Fruit fly (Drosophila melanogaster) whole organism, embryonic: ENCODE data around the gene Baldspot.
A peak's percentile ranks its signal among the peaks of the same experiment; 100 is the strongest.

Experiments
- Asciz ChIP-seq: fragments of 200-800 bp; sonication (Bioruptor generic); optimal IDR thresholded peaks from 2 replicates; lab custom pipeline; 2017; ENCODE audit warnings: missing biosample characterization, mild to moderate bottlenecking, missing genetic modification characterization, missing genetic modification reagents
- B-H1 ChIP-seq: fragments of 200-800 bp; sonication (Bioruptor generic); IDR thresholded peaks from 3 replicates; pipeline ENCODE4 v1.3.6; 2022; ENCODE audit warnings: missing biosample characterization, missing genetic modification characterization
- BEAF-32 ChIP-seq: fragments of 200-800 bp; sonication (Bioruptor generic); optimal IDR thresholded peaks from 3 replicates; lab custom pipeline; 2017; ENCODE audit warnings: missing biosample characterization, missing genetic modification characterization, mild to moderate bottlenecking, moderate library complexity, missing genetic modification reagents
- CG10543 ChIP-seq: fragments of 200-800 bp; sonication (Bioruptor generic); optimal IDR thresholded peaks from 3 replicates; lab custom pipeline; 2017; ENCODE audit warnings: missing biosample characterization, mild to moderate bottlenecking, missing genetic modification characterization, moderate library complexity
- CG10565 ChIP-seq: fragments of 200-800 bp; sonication (Bioruptor generic); optimal IDR thresholded peaks from 3 replicates; lab custom pipeline; 2016; ENCODE audit warnings: missing biosample characterization, mild to moderate bottlenecking, missing genetic modification characterization
- CG11456 ChIP-seq: fragments of 200-800 bp; sonication (Bioruptor generic); IDR thresholded peaks from 3 replicates; pipeline ENCODE4 v1.3.6; 2022; ENCODE audit warnings: missing biosample characterization, missing genetic modification characterization
- CG11504 ChIP-seq: fragments of 200-800 bp; sonication (Bioruptor generic); optimal IDR thresholded peaks from 3 replicates; lab custom pipeline; 2019; ENCODE audit warnings: missing biosample characterization, mild to moderate bottlenecking, missing genetic modification characterization, moderate library complexity
- CG12391 ChIP-seq: fragments of 200-800 bp; sonication (Bioruptor generic); optimal IDR thresholded peaks from 3 replicates; lab custom pipeline; 2018; ENCODE audit warnings: missing biosample characterization, mild to moderate bottlenecking, missing genetic modification characterization, moderate library complexity
- CG13123 ChIP-seq: fragments of 200-800 bp; sonication (Bioruptor generic); optimal IDR thresholded peaks from 2 replicates; lab custom pipeline; 2016; ENCODE audit warnings: missing biosample characterization, missing genetic modification characterization
- CG14710 ChIP-seq: fragments of 200-800 bp; sonication (Bioruptor generic); optimal IDR thresholded peaks from 3 replicates; lab custom pipeline; 2019; ENCODE audit warnings: missing biosample characterization, mild to moderate bottlenecking, missing genetic modification characterization, moderate library complexity
- CG1792 ChIP-seq: fragments of 200-800 bp; sonication (Bioruptor generic); optimal IDR thresholded peaks from 2 replicates; lab custom pipeline; 2016; ENCODE audit warnings: missing biosample characterization, missing genetic modification characterization
- CG1832 ChIP-seq: fragments of 200-800 bp; sonication (Bioruptor generic); optimal IDR thresholded peaks from 2 replicates; lab custom pipeline; 2017; ENCODE audit warnings: missing biosample characterization, mild to moderate bottlenecking, missing genetic modification characterization, inconsistent platforms
- CG18619 ChIP-seq: fragments of 200-800 bp; sonication (Bioruptor generic); optimal IDR thresholded peaks from 3 replicates; lab custom pipeline; 2017; ENCODE audit warnings: missing biosample characterization, mild to moderate bottlenecking, missing genetic modification characterization
- CG2712 ChIP-seq: fragments of 200-800 bp; optimal IDR thresholded peaks from 3 replicates; lab custom pipeline; 2019; ENCODE audit warnings: missing biosample characterization, mild to moderate bottlenecking, missing genetic modification characterization, moderate library complexity
- CG30020 ChIP-seq: fragments of 200-800 bp; optimal IDR thresholded peaks from 2 replicates; lab custom pipeline; 2019; ENCODE audit warnings: missing biosample characterization, mild to moderate bottlenecking, missing genetic modification characterization, moderate library complexity
- CG3838 ChIP-seq: fragments of 200-800 bp; sonication (Bioruptor generic); optimal IDR thresholded peaks from 3 replicates; lab custom pipeline; 2016; ENCODE audit warnings: missing biosample characterization, missing genetic modification characterization
- CG4282 ChIP-seq: fragments of 200-800 bp; sonication (Bioruptor generic); optimal IDR thresholded peaks from 2 replicates; lab custom pipeline; 2016; ENCODE audit warnings: missing biosample characterization, missing genetic modification characterization
- CG4360 ChIP-seq: fragments of 200-800 bp; sonication (Bioruptor generic); IDR thresholded peaks from 2 replicates; pipeline ENCODE4 v1.3.6; 2022; ENCODE audit warnings: missing biosample characterization, missing genetic modification characterization
- CG4617 ChIP-seq: fragments of 200-800 bp; sonication (Bioruptor generic); optimal IDR thresholded peaks from 3 replicates; lab custom pipeline; 2016; ENCODE audit warnings: missing biosample characterization, missing genetic modification characterization, borderline replicate concordance
- CG9797 ChIP-seq: fragments of 200-800 bp; sonication (Bioruptor generic); optimal IDR thresholded peaks from 3 replicates; lab custom pipeline; 2018; ENCODE audit warnings: missing biosample characterization, mild to moderate bottlenecking, missing genetic modification characterization
- CoRest ChIP-seq: fragments of 200-800 bp; sonication (Bioruptor generic); optimal IDR thresholded peaks from 3 replicates; lab custom pipeline; 2018; ENCODE audit warnings: missing biosample characterization, mild to moderate bottlenecking, missing genetic modification characterization, moderate library complexity
- CrebB ChIP-seq: fragments of 200-800 bp; sonication (Bioruptor generic); optimal IDR thresholded peaks from 3 replicates; lab custom pipeline; 2018; ENCODE audit warnings: missing biosample characterization, mild to moderate bottlenecking, missing genetic modification characterization
- Dfd ChIP-seq, 2 experiments: fragments of >200 bp; optimal IDR thresholded peaks; 2 replicates each; lab custom pipeline; 2017; ENCODE audit warnings: missing biosample characterization in 2 of 2, missing genetic modification characterization in 2 of 2
- E2f2 ChIP-seq: fragments of 200-800 bp; sonication (Bioruptor generic); IDR thresholded peaks from 2 replicates; pipeline ENCODE4 v1.3.6; 2022; ENCODE audit warnings: missing biosample characterization, missing genetic modification characterization
- Eip74EF ChIP-seq, 2 experiments: fragments of 200-800 bp in 1 of 2; fragments of >200 bp in 1 of 2; sonication (Bioruptor generic) in 1 of 2; optimal IDR thresholded peaks; 2 replicates each; lab custom pipeline; 2017 to 2019; ENCODE audit warnings: missing biosample characterization in 2 of 2, missing genetic modification characterization in 2 of 2, mild to moderate bottlenecking in 1 of 2, moderate library complexity in 1 of 2
- Elba2 ChIP-seq: fragments of 200-800 bp; sonication (Bioruptor generic); optimal IDR thresholded peaks from 3 replicates; lab custom pipeline; 2016; ENCODE audit warnings: missing biosample characterization, missing genetic modification characterization
- Lhr ChIP-seq: fragments of 200-800 bp; sonication (Bioruptor generic); optimal IDR thresholded peaks from 3 replicates; lab custom pipeline; 2017; ENCODE audit warnings: mild to moderate bottlenecking, missing biosample characterization, missing genetic modification reagents, missing genetic modification characterization
- MBD-R2 ChIP-seq: fragments of 200-800 bp; sonication (Bioruptor generic); IDR thresholded peaks from 2 replicates; pipeline ENCODE4 v1.3.6; 2022; ENCODE audit warnings: missing biosample characterization, missing genetic modification characterization
- Med ChIP-seq: fragments of 200-800 bp; sonication (Bioruptor generic); peaks from one replicate; lab custom pipeline; 2016; ENCODE audit warnings: missing biosample characterization, missing genetic modification characterization, mild to moderate bottlenecking, inconsistent platforms, moderate library complexity
- Neu2 ChIP-seq: fragments of 200-800 bp; sonication (Bioruptor generic); optimal IDR thresholded peaks from 3 replicates; lab custom pipeline; 2016; ENCODE audit warnings: missing biosample characterization, missing genetic modification characterization, borderline replicate concordance
- Sry-β ChIP-seq: fragments of 200-800 bp; sonication (Bioruptor generic); optimal IDR thresholded peaks from 2 replicates; lab custom pipeline; 2018; ENCODE audit warnings: missing biosample characterization, mild to moderate bottlenecking, missing genetic modification characterization, moderate library complexity
- Xbp1 ChIP-seq: fragments of 200-800 bp; sonication (Bioruptor generic); optimal IDR thresholded peaks from 3 replicates; lab custom pipeline; 2016; ENCODE audit warnings: missing biosample characterization, mild to moderate bottlenecking, missing genetic modification characterization
- gce ChIP-seq: fragments of 200-800 bp; sonication (Bioruptor generic); IDR thresholded peaks from 3 replicates; pipeline ENCODE4 v1.3.6; 2022; ENCODE audit warnings: missing biosample characterization, missing genetic modification characterization
- gfzf ChIP-seq: fragments of 200-800 bp; sonication (Bioruptor generic); optimal IDR thresholded peaks from 2 replicates; lab custom pipeline; 2016; ENCODE audit warnings: missing biosample characterization, mild to moderate bottlenecking, missing genetic modification characterization, moderate library complexity
- grn ChIP-seq: fragments of 200-800 bp; sonication (Bioruptor generic); optimal IDR thresholded peaks from 3 replicates; lab custom pipeline; 2017; ENCODE audit warnings: missing biosample characterization, missing genetic modification characterization
- insv ChIP-seq, 2 experiments: fragments of 200-800 bp; sonication (Bioruptor generic); optimal IDR thresholded peaks; 3 replicates each; lab custom pipeline; 2016 to 2018; ENCODE audit warnings: missing biosample characterization in 2 of 2, missing genetic modification characterization in 2 of 2
- kah ChIP-seq: fragments of 200-800 bp; sonication (Bioruptor generic); optimal IDR thresholded peaks from 2 replicates; lab custom pipeline; 2018; ENCODE audit warnings: missing biosample characterization, mild to moderate bottlenecking, missing genetic modification characterization
- lov ChIP-seq, 2 experiments: fragments of 200-800 bp in 1 of 2; fragments of >200 bp in 1 of 2; sonication (Bioruptor generic) in 1 of 2; IDR thresholded peaks in 1 of 2; optimal IDR thresholded peaks in 1 of 2; 2 replicates in 1 of 2; 3 replicates in 1 of 2; pipeline versions ENCODE4 v1.3.6 to Lab custom; 2017 to 2022; ENCODE audit warnings: missing biosample characterization in 1 of 2, missing genetic modification characterization in 1 of 2
- pros ChIP-seq: fragments of 200-800 bp; sonication (Bioruptor generic); optimal IDR thresholded peaks from 3 replicates; lab custom pipeline; 2019; ENCODE audit warnings: missing biosample characterization, mild to moderate bottlenecking, missing genetic modification characterization, moderate library complexity
- pzg ChIP-seq: fragments of 200-800 bp; sonication (Bioruptor generic); optimal IDR thresholded peaks from 3 replicates; lab custom pipeline; 2018; ENCODE audit warnings: missing biosample characterization, mild to moderate bottlenecking, missing genetic modification characterization, moderate library complexity
- ro ChIP-seq: fragments of 200-800 bp; sonication (Bioruptor generic); IDR thresholded peaks from 2 replicates; pipeline ENCODE4 v1.3.6; 2022; ENCODE audit warnings: missing biosample characterization, missing genetic modification characterization
- stwl ChIP-seq: fragments of 200-800 bp; sonication (Bioruptor generic); optimal IDR thresholded peaks from 3 replicates; lab custom pipeline; 2018; ENCODE audit warnings: missing biosample characterization, mild to moderate bottlenecking, missing genetic modification characterization, moderate library complexity
- sug ChIP-seq: fragments of 200-800 bp; optimal IDR thresholded peaks from 2 replicates; lab custom pipeline; 2019; ENCODE audit warnings: missing biosample characterization, mild to moderate bottlenecking, missing genetic modification characterization, moderate library complexity
- trem ChIP-seq: fragments of 200-800 bp; optimal IDR thresholded peaks from 3 replicates; lab custom pipeline; 2019; ENCODE audit warnings: missing biosample characterization, mild to moderate bottlenecking, missing genetic modification characterization, moderate library complexity
- unpg ChIP-seq: fragments of 200-800 bp; sonication (Bioruptor generic); optimal IDR thresholded peaks from 3 replicates; lab custom pipeline; 2018; ENCODE audit warnings: missing biosample characterization, mild to moderate bottlenecking, missing genetic modification characterization, moderate library complexity

Baldspot gene

DNA sequence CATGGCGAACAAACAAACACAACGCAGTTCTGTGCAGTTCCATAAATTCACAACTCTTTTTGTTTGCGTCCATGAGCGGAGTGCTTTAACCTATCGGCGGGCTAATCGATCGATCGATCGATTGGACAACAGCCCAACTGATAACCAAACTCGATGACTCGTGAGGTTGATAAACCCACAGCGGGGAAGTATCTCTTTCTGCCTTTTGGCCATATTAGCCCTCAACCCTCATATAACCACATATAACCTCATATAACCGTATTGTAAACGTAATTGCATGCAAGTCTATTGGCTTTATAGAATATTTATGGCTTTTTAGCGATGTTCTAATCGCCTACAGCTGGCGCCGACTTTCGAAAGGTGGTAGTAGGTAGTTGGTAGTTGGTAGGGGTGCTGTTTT, 21.0 kb upstream of the Baldspot start:
- TF ChIP-seq grn (GFP tag; lab: Kevin White, UChicago) (peak; percentile 17), CG3838 (GFP tag; lab: Kevin White, UChicago) (no peak), CrebB (tag; lab: Kevin White, UChicago) (no peak), gce (GFP tag; lab: Robert Waterston, UW) (no peak), ro (GFP tag; lab: Robert Waterston, UW) (no peak), kah (no peak), Med (GFP tag; lab: Kevin White, UChicago) (no peak), sug (peak; percentile 37), CG4282 (GFP tag; lab: Kevin White, UChicago) (no peak), CG13123 (GFP tag; lab: Kevin White, UChicago) (no peak), CG2712 (tag; lab: Kevin White, UChicago) (no peak), CG18619 (no peak), CG10565 (GFP tag; lab: Kevin White, UChicago) (no peak), Eip74EF (GFP tag; optimal IDR thresholded peaks at IDR 0.05; lab: Kevin White, UChicago) (no peak), CG10543 (no peak), pros (no peak)

DNA sequence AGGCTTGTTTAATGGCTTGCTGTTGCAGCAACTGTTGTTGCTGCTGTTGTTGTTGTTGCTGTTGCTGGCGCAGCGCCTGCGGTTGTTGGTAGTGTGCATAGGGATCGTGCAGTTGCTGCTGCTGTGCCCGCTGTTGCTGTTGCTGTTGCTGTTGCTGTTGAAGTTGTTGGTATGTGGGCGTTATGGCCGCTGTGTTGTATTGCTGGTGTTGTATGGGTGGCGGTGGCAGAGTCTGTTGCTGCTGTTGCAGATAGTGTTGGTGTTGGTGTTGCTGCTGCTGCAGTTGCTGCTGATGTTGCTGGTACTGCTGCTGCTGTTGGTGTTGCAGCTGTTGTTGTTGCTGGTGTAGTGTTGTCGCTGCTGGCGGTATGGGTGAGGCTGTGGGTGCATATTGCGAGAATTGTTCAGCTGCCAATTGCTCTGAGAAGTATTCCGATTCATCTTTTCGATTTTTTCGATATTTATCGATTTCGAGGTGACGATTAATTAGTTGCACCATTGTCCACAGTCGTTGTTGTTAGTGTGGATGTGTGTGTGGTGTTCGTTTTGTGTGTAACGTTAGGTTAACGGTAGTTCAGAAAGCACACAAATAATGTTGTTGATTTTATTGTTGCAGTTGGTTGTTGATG, 18.2 kb upstream of the Baldspot start:
- peak; percentile 32; the same call in 1 of the 2 replicates for TF ChIP-seq CG4360 (GFP tag; lab: Robert Waterston, UW)
- peak; percentile 88 for TF ChIP-seq Neu2
- no peak for TF ChIP-seq lov (optimal IDR thresholded peaks at IDR 0.05; lab: Kevin White, UChicago)
- TF ChIP-seq lov (GFP tag; IDR thresholded peaks at IDR 0.05; lab: Robert Waterston, UW), result no peak
- TF ChIP-seq CG11504 (tag; lab: Kevin White, UChicago), result peak; percentile 58
- peak in 1 of 2 experiments; percentile 79 for TF ChIP-seq Dfd (GFP tag; optimal IDR thresholded peaks at IDR 0.05; lab: Kevin White, UChicago)

DNA sequence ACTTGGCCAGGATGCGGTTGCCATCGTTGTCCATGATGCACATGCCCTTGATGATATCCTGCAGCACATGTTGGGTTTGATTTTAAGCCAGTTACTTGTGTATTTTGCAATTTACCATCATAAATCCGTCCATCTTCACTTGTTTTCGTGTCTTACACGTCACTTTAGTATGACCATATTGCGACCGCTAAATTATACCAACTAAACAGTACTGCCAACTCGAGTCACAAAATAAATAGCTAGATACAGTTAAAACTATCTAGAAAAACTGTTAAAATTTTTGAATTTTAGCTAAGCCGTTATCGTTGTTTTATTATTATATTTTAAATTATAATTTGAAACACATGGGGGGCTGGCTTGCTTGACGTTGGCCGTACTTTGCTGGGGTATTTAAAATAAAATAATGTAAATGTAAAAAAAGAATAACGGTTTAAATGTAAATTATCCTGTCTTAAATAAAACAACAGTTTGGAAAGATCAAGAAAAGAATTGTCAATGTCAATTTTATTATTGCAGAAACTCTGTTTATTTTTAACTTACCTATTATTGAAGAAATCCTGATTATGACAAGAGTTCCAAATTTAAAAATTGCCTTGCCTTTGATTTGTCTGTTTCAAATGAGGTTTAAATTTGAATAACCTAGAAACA, 12.1 kb upstream of the Baldspot start, which contains the start of the genes zetaCOP and CG13032:
zetaCOP (minus strand) TSS at position 189 of the 648 bp plus-strand sequence.
CG13032 (plus strand) TSS at position 598 of the 648 bp plus-strand sequence.
- peak; percentile 99 for TF ChIP-seq trem (tag; lab: Kevin White, UChicago)
- peak; percentile 21 for TF ChIP-seq CG30020 (tag; lab: Kevin White, UChicago)
- peak; percentile 66 for TF ChIP-seq E2f2 (GFP tag; lab: Robert Waterston, UW)
- TF ChIP-seq Xbp1 (GFP tag; lab: Kevin White, UChicago), result peak; percentile 45
- TF ChIP-seq MBD-R2 (GFP tag; lab: Robert Waterston, UW), result peak; percentile 42; the same call in 1 of the 2 replicates
- peak; percentile 10 for TF ChIP-seq CoRest (tag; lab: Kevin White, UChicago)
- TF ChIP-seq CG1792 (GFP tag; lab: Kevin White, UChicago), result no peak
- peak; percentile 64 for TF ChIP-seq pzg (GFP tag; lab: Kevin White, UChicago)
- TF ChIP-seq stwl (tag; lab: Kevin White, UChicago), result peak; percentile 69
- TF ChIP-seq CG14710 (tag; lab: Kevin White, UChicago), result peak; percentile 45
- no peak for TF ChIP-seq unpg (GFP tag; lab: Kevin White, UChicago)
- TF ChIP-seq Elba2 (GFP tag; lab: Kevin White, UChicago), result peak; percentile 31
- peak; percentile 30 for TF ChIP-seq CG4617 (GFP tag; lab: Kevin White, UChicago)
- peak; percentile 27 for TF ChIP-seq BEAF-32 (GFP tag; lab: Kevin White, UChicago)
- TF ChIP-seq Lhr (GFP tag; lab: Kevin White, UChicago), result peak; percentile 37
- TF ChIP-seq B-H1 (GFP tag; lab: Robert Waterston, UW), result no peak
- no peak for TF ChIP-seq CG1832
- TF ChIP-seq CG11456 (GFP tag; lab: Robert Waterston, UW), result no peak
- TF ChIP-seq CG2712 (tag; lab: Kevin White, UChicago), result peak; percentile 25
- TF ChIP-seq insv (GFP tag; optimal IDR thresholded peaks at IDR 0.05; lab: Kevin White, UChicago), result peak in 1 of 2 experiments; percentile 42
- peak; percentile 16 for TF ChIP-seq CG12391 (tag; lab: Kevin White, UChicago)
- peak; percentile 58 for TF ChIP-seq CG9797 (GFP tag; lab: Kevin White, UChicago)
- peak; percentile 77 for TF ChIP-seq gfzf
- peak; percentile 79 for TF ChIP-seq Sry-β (GFP tag; lab: Kevin White, UChicago)
- TF ChIP-seq Asciz (GFP tag; lab: Kevin White, UChicago), result no peak
